1 fruit fly cellular context compared by ENCODE assay signal in the genomic region with DNA sequence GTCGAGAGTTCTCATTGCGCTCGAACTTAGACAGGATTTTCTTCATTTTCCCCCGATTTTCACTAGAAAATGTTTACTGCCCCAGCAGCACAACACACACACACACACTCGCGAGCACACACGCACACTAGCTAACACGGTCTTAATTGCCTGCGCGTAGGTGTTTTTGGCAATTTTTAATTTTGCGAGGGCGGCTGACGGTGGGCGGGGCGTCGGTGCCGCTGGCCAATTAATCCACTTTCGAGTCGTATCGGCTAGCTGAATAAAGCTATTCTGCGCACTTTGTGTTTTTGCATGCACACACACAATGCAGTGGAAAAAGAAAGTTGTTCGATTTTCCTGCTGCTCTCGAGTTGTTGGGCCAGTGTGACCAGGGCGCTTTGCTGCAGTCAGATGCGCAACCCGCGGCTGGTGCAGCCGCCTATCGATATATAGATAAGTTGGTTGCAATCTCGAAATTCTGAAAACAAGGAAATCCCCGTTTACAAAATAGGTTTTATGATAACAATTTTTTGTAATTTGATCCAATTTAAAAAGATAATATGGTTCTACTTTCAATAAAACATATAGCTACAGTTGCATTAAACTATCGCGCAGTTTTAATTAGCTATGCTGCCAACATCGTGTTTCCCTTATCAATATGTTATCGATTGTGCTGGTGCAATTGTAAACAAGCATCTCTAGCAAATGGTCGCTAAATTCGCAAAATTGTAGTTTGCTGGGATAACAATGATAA.
TF ChIP-seq lines count a peak whose summit lies in the region.

Gene Nak, minus strand, starts transcription at position 375 of the 736 bp plus-strand sequence.
Gene Tango6, plus strand, starts transcription at position 659 of the 736 bp plus-strand sequence.

TF ChIP-seq in whole organism, embryonic, 481 proteins besides CTCF, POLR2A, EP300 and RAD21 (continued from another document and continues in another):
- TF ChIP-seq zfh2 (GFP tag; optimal IDR thresholded peaks at IDR 0.05; lab: Kevin White, UChicago) (peak; percentile 47), Ssrp (tag; optimal IDR thresholded peaks at IDR 0.05; lab: Kevin White, UChicago) (no peak), CG14050 (GFP tag; IDR thresholded peaks at IDR 0.05; lab: Robert Waterston, UW) (no peak), CG2678 (tag; optimal IDR thresholded peaks at IDR 0.05; lab: Kevin White, UChicago) (peak; percentile 28), tin (GFP tag; optimal IDR thresholded peaks at IDR 0.05; lab: Kevin White, UChicago) (peak; percentile 27), jumu (GFP tag; optimal IDR thresholded peaks at IDR 0.05; lab: Kevin White, UChicago) (no peak), Ravus (GFP tag; IDR thresholded peaks at IDR 0.05; lab: Robert Waterston, UW) (no peak), cato (GFP tag; optimal IDR thresholded peaks at IDR 0.05; lab: Kevin White, UChicago; ENCODE audit: borderline replicate concordance) (no peak), kni (GFP tag; optimal IDR thresholded peaks at IDR 0.05; lab: Kevin White, UChicago) (no peak), stwl (tag; optimal IDR thresholded peaks at IDR 0.05; lab: Kevin White, UChicago) (peak; percentile 81), Hr3 (GFP tag; optimal IDR thresholded peaks at IDR 0.05; lab: Kevin White, UChicago) (peak; percentile 41), Hand (GFP tag; optimal IDR thresholded peaks at IDR 0.05; lab: Kevin White, UChicago) (no peak), CG13424 (tag; optimal IDR thresholded peaks at IDR 0.05; lab: Kevin White, UChicago) (peak; percentile 41), dm (GFP tag; optimal IDR thresholded peaks at IDR 0.05; lab: Kevin White, UChicago) (peak; percentile 55), Ets65A (GFP tag; lab: Kevin White, UChicago) (peak; percentile 61), seq (GFP tag; IDR thresholded peaks at IDR 0.05; lab: Robert Waterston, UW) (0 out of 2 replicates have a peak, but pooled peaks have one; percentile 25), maf-S (GFP tag; optimal IDR thresholded peaks at IDR 0.05; lab: Kevin White, UChicago) (peak; percentile 0), CG6272 (GFP tag; IDR thresholded peaks at IDR 0.05; lab: Robert Waterston, UW) (0 out of 2 replicates have a peak, but pooled peaks have one; percentile 21), tx (GFP tag; optimal IDR thresholded peaks at IDR 0.05; lab: Kevin White, UChicago) (no peak), nmo (GFP tag; optimal IDR thresholded peaks at IDR 0.05; lab: Kevin White, UChicago) (peak; percentile 81), CG11696 (GFP tag; IDR thresholded peaks at IDR 0.05; lab: Robert Waterston, UW) (peak; percentile 86), CG10267 (tag; optimal IDR thresholded peaks at IDR 0.05; lab: Kevin White, UChicago) (peak; percentile 76), fd3F (GFP tag; optimal IDR thresholded peaks at IDR 0.05; lab: Kevin White, UChicago) (no peak), CG8388 (GFP tag; optimal IDR thresholded peaks at IDR 0.05; lab: Kevin White, UChicago) (no peak), Jarid2 (GFP tag; optimal IDR thresholded peaks at IDR 0.05; lab: Kevin White, UChicago) (no peak), Bteb2 (GFP tag; optimal IDR thresholded peaks at IDR 0.05; lab: Kevin White, UChicago) (peak; percentile 31), CG10147 (GFP tag; optimal IDR thresholded peaks at IDR 0.05; lab: Kevin White, UChicago) (no peak), HmgZ (tag; optimal IDR thresholded peaks at IDR 0.05; lab: Kevin White, UChicago) (peak; percentile 13), row (GFP tag; IDR thresholded peaks at IDR 0.05; lab: Robert Waterston, UW) (peak; percentile 86), vfl (GFP tag; optimal IDR thresholded peaks at IDR 0.05; lab: Kevin White, UChicago) (no peak), CG3163 (GFP tag; optimal IDR thresholded peaks at IDR 0.05; lab: Kevin White, UChicago) (peak; percentile 4), Opbp (GFP tag; IDR thresholded peaks at IDR 0.05; lab: Robert Waterston, UW; ENCODE audit: partially characterized antibody) (peak; percentile 77), CG14860 (GFP tag; IDR thresholded peaks at IDR 0.05; lab: Robert Waterston, UW; ENCODE audit: partially characterized antibody) (peak; percentile 95), Antp (GFP tag; optimal IDR thresholded peaks at IDR 0.05; lab: Kevin White, UChicago) (peak; percentile 6), CG11504 (tag; optimal IDR thresholded peaks at IDR 0.05; lab: Kevin White, UChicago) (peak; percentile 65), CG13123 (GFP tag; optimal IDR thresholded peaks at IDR 0.05; lab: Kevin White, UChicago) (no peak), CG1792 (GFP tag; optimal IDR thresholded peaks at IDR 0.05; lab: Kevin White, UChicago) (peak; percentile 41), chinmo (GFP tag; IDR thresholded peaks at IDR 0.05; lab: Robert Waterston, UW; ENCODE audit: partially characterized antibody) (peak; percentile 98), HLH4C (GFP tag; IDR thresholded peaks at IDR 0.05; lab: Robert Waterston, UW; ENCODE audit: partially characterized antibody) (peak; percentile 91), Ets97D (GFP tag; optimal IDR thresholded peaks at IDR 0.05; lab: Kevin White, UChicago) (peak; percentile 64), CG8290 (GFP tag; optimal IDR thresholded peaks at IDR 0.05; lab: Kevin White, UChicago) (peak; percentile 24), CG8290 (tag; optimal IDR thresholded peaks at IDR 0.05; lab: Kevin White, UChicago) (peak; percentile 14 to 51), CG18599 (GFP tag; optimal IDR thresholded peaks at IDR 0.05; lab: Kevin White, UChicago) (peak; percentile 9), pnt (GFP tag; optimal IDR thresholded peaks at IDR 0.05; lab: Kevin White, UChicago) (peak; percentile 0), Hsf (GFP tag; optimal IDR thresholded peaks at IDR 0.05; lab: Kevin White, UChicago) (peak; percentile 10), Dip3 (GFP tag; optimal IDR thresholded peaks at IDR 0.05; lab: Kevin White, UChicago) (peak; percentile 39), Elba2 (GFP tag; optimal IDR thresholded peaks at IDR 0.05; lab: Kevin White, UChicago) (no peak), sqz (GFP tag; optimal IDR thresholded peaks at IDR 0.05; lab: Kevin White, UChicago) (no peak), sna (GFP tag; IDR thresholded peaks at IDR 0.05; lab: Robert Waterston, UW; ENCODE audit: partially characterized antibody) (peak; percentile 98), hb (GFP tag; IDR thresholded peaks at IDR 0.05; lab: Robert Waterston, UW; ENCODE audit: partially characterized antibody) (peak; percentile 92), hbn (GFP tag; IDR thresholded peaks at IDR 0.05; lab: Robert Waterston, UW; ENCODE audit: partially characterized antibody) (peak; percentile 90), chn (GFP tag; optimal IDR thresholded peaks at IDR 0.05; lab: Kevin White, UChicago) (peak; percentile 22), CG7786 (GFP tag; optimal IDR thresholded peaks at IDR 0.05; lab: Kevin White, UChicago) (peak; percentile 2), MBD-R2 (GFP tag; IDR thresholded peaks at IDR 0.05; lab: Robert Waterston, UW) (peak; percentile 48; the same call in 1 of the 2 replicates), Vsx1 (GFP tag; optimal IDR thresholded peaks at IDR 0.05; lab: Kevin White, UChicago) (peak; percentile 100), shn (GFP tag; optimal IDR thresholded peaks at IDR 0.05; lab: Kevin White, UChicago) (peak; percentile 23), cg (GFP tag; optimal IDR thresholded peaks at IDR 0.05; lab: Kevin White, UChicago) (peak; percentile 87), CG2116 (GFP tag; optimal IDR thresholded peaks at IDR 0.05; lab: Kevin White, UChicago) (peak; percentile 95), unpg (GFP tag; optimal IDR thresholded peaks at IDR 0.05; lab: Kevin White, UChicago) (peak; percentile 11), NfI (GFP tag; optimal IDR thresholded peaks at IDR 0.05; lab: Kevin White, UChicago) (peak; percentile 16), bab2 (GFP tag; optimal IDR thresholded peaks at IDR 0.05; lab: Kevin White, UChicago) (peak; percentile 26), disco-r (GFP tag; optimal IDR thresholded peaks at IDR 0.05; lab: Kevin White, UChicago) (peak; percentile 23), unc-4 (GFP tag; IDR thresholded peaks at IDR 0.05; lab: Robert Waterston, UW; ENCODE audit: partially characterized antibody) (peak; percentile 96), CG15696 (tag; optimal IDR thresholded peaks at IDR 0.05; lab: Kevin White, UChicago) (no peak), CG9876 (GFP tag; optimal IDR thresholded peaks at IDR 0.05; lab: Kevin White, UChicago) (peak; percentile 3), abd-A (tag; optimal IDR thresholded peaks at IDR 0.05; lab: Kevin White, UChicago) (peak; percentile 64), Camta (GFP tag; optimal IDR thresholded peaks at IDR 0.05; lab: Kevin White, UChicago) (peak; percentile 40), mld (GFP tag; IDR thresholded peaks at IDR 0.05; lab: Robert Waterston, UW; ENCODE audit: partially characterized antibody) (peak; percentile 88; the same call in 2 of the 3 replicates), Chrac-16 (GFP tag; optimal IDR thresholded peaks at IDR 0.05; lab: Kevin White, UChicago) (peak; percentile 14), cad (GFP tag; optimal IDR thresholded peaks at IDR 0.05; lab: Kevin White, UChicago) (no peak), nerfin-1 (tag; optimal IDR thresholded peaks at IDR 0.05; lab: Kevin White, UChicago) (peak; percentile 4), Dbx (GFP tag; IDR thresholded peaks at IDR 0.05; lab: Robert Waterston, UW) (peak; percentile 25; the same call in 1 of the 3 replicates), CG3838 (GFP tag; optimal IDR thresholded peaks at IDR 0.05; lab: Kevin White, UChicago) (peak; percentile 10), Oaz (GFP tag; IDR thresholded peaks at IDR 0.05; lab: Robert Waterston, UW) (no peak), CG12155 (GFP tag; optimal IDR thresholded peaks at IDR 0.05; lab: Kevin White, UChicago) (peak; percentile 27), tio (GFP tag; optimal IDR thresholded peaks at IDR 0.05; lab: Kevin White, UChicago) (no peak), CG18262 (tag; optimal IDR thresholded peaks at IDR 0.05; lab: Kevin White, UChicago) (peak; percentile 32), ind (GFP tag; optimal IDR thresholded peaks at IDR 0.05; lab: Kevin White, UChicago) (peak; percentile 19), CG15601 (tag; optimal IDR thresholded peaks at IDR 0.05; lab: Kevin White, UChicago) (peak; percentile 50), ftz-f1 (GFP tag; optimal IDR thresholded peaks at IDR 0.05; lab: Kevin White, UChicago) (peak; percentile 59), trem (tag; optimal IDR thresholded peaks at IDR 0.05; lab: Kevin White, UChicago) (peak; percentile 85), twi (tag; optimal IDR thresholded peaks at IDR 0.05; lab: Kevin White, UChicago) (peak; percentile 39), Hr51 (GFP tag; optimal IDR thresholded peaks at IDR 0.05; lab: Kevin White, UChicago) (peak in 1 of 2 experiments; percentile 18), chif (GFP tag; optimal IDR thresholded peaks at IDR 0.05; lab: Kevin White, UChicago) (peak in 1 of 2 experiments; percentile 21), Stat92E (GFP tag; optimal IDR thresholded peaks at IDR 0.05; lab: Kevin White, UChicago) (peak in 1 of 3 experiments; percentile 51), lilli (GFP tag; optimal IDR thresholded peaks at IDR 0.05; lab: Kevin White, UChicago) (peak; percentile 49), sug (tag; optimal IDR thresholded peaks at IDR 0.05; lab: Kevin White, UChicago) (peak; percentile 46), CG17361 (GFP tag; IDR thresholded peaks at IDR 0.05; lab: Robert Waterston, UW) (peak; percentile 63; the same call in 2 of the 3 replicates), rib (GFP tag; IDR thresholded peaks at IDR 0.05; lab: Robert Waterston, UW) (peak; percentile 82), Dad (GFP tag; optimal IDR thresholded peaks at IDR 0.05; lab: Kevin White, UChicago) (peak; percentile 8), Sox100B (GFP tag; optimal IDR thresholded peaks at IDR 0.05; lab: Kevin White, UChicago) (peak; percentile 13), CG31224 (GFP tag; IDR thresholded peaks at IDR 0.05; lab: Robert Waterston, UW) (no peak), CG15514 (GFP tag; optimal IDR thresholded peaks at IDR 0.05; lab: Kevin White, UChicago) (peak; percentile 34), gsb-n (tag; optimal IDR thresholded peaks at IDR 0.05; lab: Kevin White, UChicago) (peak; percentile 95), Six4 (GFP tag; optimal IDR thresholded peaks at IDR 0.05; lab: Kevin White, UChicago) (no peak), Max (GFP tag; optimal IDR thresholded peaks at IDR 0.05; lab: Kevin White, UChicago) (peak; percentile 63), Trl (optimal IDR thresholded peaks at IDR 0.05; lab: Kevin White, UChicago) (no peak), Trl (GFP tag; optimal IDR thresholded peaks at IDR 0.05; lab: Kevin White, UChicago) (peak; percentile 44), ken (GFP tag; IDR thresholded peaks at IDR 0.05; lab: Robert Waterston, UW) (no peak), grn (GFP tag; optimal IDR thresholded peaks at IDR 0.05; lab: Kevin White, UChicago) (peak; percentile 33), Sin3A (optimal IDR thresholded peaks at IDR 0.05; lab: Kevin White, UChicago) (peak; percentile 99), CG14667 (GFP tag; IDR thresholded peaks at IDR 0.05; lab: Robert Waterston, UW) (no peak), tll (GFP tag; optimal IDR thresholded peaks at IDR 0.05; lab: Kevin White, UChicago) (peak; percentile 49 to 87), bbx (GFP tag; IDR thresholded peaks at IDR 0.05; lab: Robert Waterston, UW; ENCODE audit: partially characterized antibody) (peak; percentile 83), CG3995 (GFP tag; optimal IDR thresholded peaks at IDR 0.05; lab: Kevin White, UChicago) (peak; percentile 9), ems (GFP tag; optimal IDR thresholded peaks at IDR 0.05; lab: Kevin White, UChicago) (no peak), D (optimal IDR thresholded peaks at IDR 0.05; lab: Kevin White, UChicago) (no peak), D (GFP tag; optimal IDR thresholded peaks at IDR 0.05; lab: Kevin White, UChicago) (no peak), CG12659 (GFP tag; optimal IDR thresholded peaks at IDR 0.05; lab: Kevin White, UChicago) (peak; percentile 68), CG13296 (GFP tag; optimal IDR thresholded peaks at IDR 0.05; lab: Kevin White, UChicago) (peak; percentile 11), CG1529 (GFP tag; optimal IDR thresholded peaks at IDR 0.05; lab: Kevin White, UChicago) (no peak), dmrt11E (tag; optimal IDR thresholded peaks at IDR 0.05; lab: Kevin White, UChicago) (peak; percentile 28), CG10431 (GFP tag; optimal IDR thresholded peaks at IDR 0.05; lab: Kevin White, UChicago) (peak; percentile 29), CG3065 (GFP tag; optimal IDR thresholded peaks at IDR 0.05; lab: Kevin White, UChicago) (peak; percentile 5), sens-2 (GFP tag; IDR thresholded peaks at IDR 0.05; lab: Robert Waterston, UW) (no peak), MESR4 (GFP tag; optimal IDR thresholded peaks at IDR 0.05; lab: Kevin White, UChicago) (peak; percentile 88), Bgb (GFP tag; IDR thresholded peaks at IDR 0.05; lab: Robert Waterston, UW; ENCODE audit: partially characterized antibody) (peak; percentile 87), gro (GFP tag; optimal IDR thresholded peaks at IDR 0.05; lab: Kevin White, UChicago) (peak; percentile 15), exex (tag; optimal IDR thresholded peaks at IDR 0.05; lab: Kevin White, UChicago) (peak; percentile 9)
